Fruit fly (Drosophila melanogaster) whole organism, embryonic: ENCODE results near the gene Ns4.

ENCODE experiments used
- Abd-B ChIP-seq: fragments of 200-800 bp; sonication (Bioruptor generic); optimal IDR thresholded peaks from 2 replicates; lab custom pipeline; 2018; ENCODE audit warnings: missing biosample characterization, mild to moderate bottlenecking, missing genetic modification characterization, moderate library complexity
- Ada2b ChIP-seq: fragments of 200-800 bp; sonication (Bioruptor generic); IDR thresholded peaks from 2 replicates; pipeline ENCODE4 v1.3.6; 2022; ENCODE audit warnings: missing biosample characterization, missing genetic modification characterization
- Atf-2 ChIP-seq: fragments of 200-800 bp; sonication (Bioruptor generic); optimal IDR thresholded peaks from 2 replicates; lab custom pipeline; 2016; ENCODE audit warnings: missing biosample characterization, missing genetic modification characterization
- CG1024 ChIP-seq: fragments of 200-800 bp; sonication (Bioruptor generic); IDR thresholded peaks from 2 replicates; pipeline ENCODE4 v1.3.6; 2022; ENCODE audit warnings: missing biosample characterization, missing genetic modification characterization
- CG11247 ChIP-seq: fragments of 200-800 bp; sonication (Bioruptor generic); IDR thresholded peaks from 2 replicates; pipeline ENCODE4 v1.3.6; 2022; ENCODE audit warnings: missing biosample characterization, missing genetic modification characterization
- CG13296 ChIP-seq: fragments of 200-800 bp; sonication (Bioruptor generic); optimal IDR thresholded peaks from 3 replicates; lab custom pipeline; 2018; ENCODE audit warnings: missing biosample characterization, mild to moderate bottlenecking, missing genetic modification characterization
- CG13775 ChIP-seq: fragments of 200-800 bp; sonication (Bioruptor generic); optimal IDR thresholded peaks from 3 replicates; lab custom pipeline; 2017; ENCODE audit warnings: missing biosample characterization, mild to moderate bottlenecking, missing genetic modification characterization
- CG15601 ChIP-seq: fragments of 200-800 bp; sonication (Bioruptor generic); optimal IDR thresholded peaks from 3 replicates; lab custom pipeline; 2019; ENCODE audit warnings: missing biosample characterization, mild to moderate bottlenecking, missing genetic modification characterization, moderate library complexity
- CG17385 ChIP-seq: fragments of 200-800 bp; sonication (Bioruptor generic); optimal IDR thresholded peaks from 3 replicates; lab custom pipeline; 2018; ENCODE audit warnings: missing biosample characterization, mild to moderate bottlenecking, missing genetic modification characterization
- CG17802 ChIP-seq: fragments of 200-800 bp; sonication (Bioruptor generic); optimal IDR thresholded peaks from 2 replicates; lab custom pipeline; 2018; ENCODE audit warnings: missing biosample characterization, mild to moderate bottlenecking, missing genetic modification characterization, moderate library complexity
- CG18011 ChIP-seq: fragments of 200-800 bp; sonication (Bioruptor generic); optimal IDR thresholded peaks from 2 replicates; lab custom pipeline; 2017; ENCODE audit warnings: missing biosample characterization, missing genetic modification characterization, mild to moderate bottlenecking, moderate library complexity, missing genotype
- CG31441 ChIP-seq: fragments of 200-800 bp; sonication (Bioruptor generic); IDR thresholded peaks from 2 replicates; pipeline ENCODE4 v1.3.6; 2022; ENCODE audit warnings: missing biosample characterization, missing genetic modification characterization
- CG3281 ChIP-seq: fragments of 200-800 bp; sonication (Bioruptor generic); optimal IDR thresholded peaks from 3 replicates; lab custom pipeline; 2017; ENCODE audit warnings: missing biosample characterization, mild to moderate bottlenecking, missing genetic modification characterization
- CG4360 ChIP-seq: fragments of 200-800 bp; sonication (Bioruptor generic); IDR thresholded peaks from 2 replicates; pipeline ENCODE4 v1.3.6; 2022; ENCODE audit warnings: missing biosample characterization, missing genetic modification characterization
- CG43689 ChIP-seq: fragments of 200-800 bp; sonication (Bioruptor generic); IDR thresholded peaks from 2 replicates; pipeline ENCODE4 v1.3.6; 2022; ENCODE audit warnings: missing biosample characterization, missing genetic modification characterization
- CG5245 ChIP-seq: fragments of 200-800 bp; sonication (Bioruptor generic); optimal IDR thresholded peaks from 3 replicates; lab custom pipeline; 2016; ENCODE audit warnings: missing biosample characterization, missing genetic modification characterization
- CG7987 ChIP-seq: fragments of 200-800 bp; sonication (Bioruptor generic); optimal IDR thresholded peaks from 2 replicates; lab custom pipeline; 2018; ENCODE audit warnings: missing biosample characterization, mild to moderate bottlenecking, missing genetic modification characterization, moderate library complexity
- CG8359 ChIP-seq: fragments of 200-800 bp; sonication (Bioruptor generic); optimal IDR thresholded peaks from 2 replicates; lab custom pipeline; 2017; ENCODE audit warnings: missing biosample characterization, mild to moderate bottlenecking, missing genetic modification characterization, borderline replicate concordance
- CG8924 ChIP-seq: fragments of 200-800 bp; optimal IDR thresholded peaks from 3 replicates; lab custom pipeline; 2019; ENCODE audit warnings: missing biosample characterization, mild to moderate bottlenecking, missing genetic modification characterization, moderate library complexity
- CG8944 ChIP-seq: fragments of 200-800 bp; sonication (Bioruptor generic); optimal IDR thresholded peaks from 3 replicates; lab custom pipeline; 2016; ENCODE audit warnings: missing biosample characterization, missing genetic modification characterization
- CG9609 ChIP-seq: fragments of 200-800 bp; sonication (Bioruptor generic); optimal IDR thresholded peaks from 3 replicates; lab custom pipeline; 2016; ENCODE audit warnings: missing biosample characterization, missing genetic modification characterization
- CrebB ChIP-seq: fragments of 200-800 bp; sonication (Bioruptor generic); optimal IDR thresholded peaks from 3 replicates; lab custom pipeline; 2018; ENCODE audit warnings: missing biosample characterization, mild to moderate bottlenecking, missing genetic modification characterization
- Dad ChIP-seq: fragments of 200-800 bp; sonication (Bioruptor generic); optimal IDR thresholded peaks from 3 replicates; lab custom pipeline; 2016; ENCODE audit warnings: missing biosample characterization, missing genetic modification characterization
- ERR ChIP-seq: fragments of 200-800 bp; sonication (Bioruptor generic); optimal IDR thresholded peaks from 2 replicates; lab custom pipeline; 2016; ENCODE audit warnings: missing biosample characterization, missing genetic modification characterization
- Eip74EF ChIP-seq, 2 experiments: fragments of 200-800 bp in 1 of 2; fragments of >200 bp in 1 of 2; sonication (Bioruptor generic) in 1 of 2; optimal IDR thresholded peaks; 2 replicates each; lab custom pipeline; 2017 to 2019; ENCODE audit warnings: missing biosample characterization in 2 of 2, missing genetic modification characterization in 2 of 2, mild to moderate bottlenecking in 1 of 2, moderate library complexity in 1 of 2
- H15 ChIP-seq: fragments of 200-800 bp; sonication (Bioruptor generic); IDR thresholded peaks from 3 replicates; pipeline ENCODE4 v1.3.6; 2022; ENCODE audit warnings: missing biosample characterization, missing genetic modification characterization
- HLH54F ChIP-seq: fragments of 200-800 bp; sonication (Bioruptor generic); optimal IDR thresholded peaks from 3 replicates; lab custom pipeline; 2016; ENCODE audit warnings: missing biosample characterization, missing genetic modification characterization
- Hr3 ChIP-seq: fragments of 200-800 bp; sonication (Bioruptor generic); optimal IDR thresholded peaks from 3 replicates; lab custom pipeline; 2016; ENCODE audit warnings: missing biosample characterization, missing genetic modification characterization
- NK7.1 ChIP-seq: fragments of 200-800 bp; sonication (Bioruptor generic); optimal IDR thresholded peaks from 3 replicates; lab custom pipeline; 2016; ENCODE audit warnings: missing biosample characterization, missing genetic modification characterization
- Optix ChIP-seq: fragments of 200-800 bp; sonication (Bioruptor generic); IDR thresholded peaks from 3 replicates; pipeline ENCODE4 v1.3.6; 2022; ENCODE audit warnings: missing biosample characterization, missing genetic modification characterization
- PHDP ChIP-seq: fragments of 200-800 bp; sonication (Bioruptor generic); optimal IDR thresholded peaks from 3 replicates; lab custom pipeline; 2018; ENCODE audit warnings: missing biosample characterization, mild to moderate bottlenecking, missing genetic modification characterization, moderate library complexity
- YL-1 ChIP-seq: fragments of 200-800 bp; sonication (Bioruptor generic); optimal IDR thresholded peaks from 3 replicates; lab custom pipeline; 2017; ENCODE audit warnings: missing biosample characterization, mild to moderate bottlenecking, missing genetic modification characterization
- bigmax ChIP-seq: fragments of 200-800 bp; sonication (Bioruptor generic); optimal IDR thresholded peaks from 2 replicates; lab custom pipeline; 2018; ENCODE audit warnings: missing biosample characterization, mild to moderate bottlenecking, missing genetic modification characterization
- bsh ChIP-seq, 2 experiments: fragments of 200-800 bp; sonication (Bioruptor generic); optimal IDR thresholded peaks; 2 replicates each; lab custom pipeline; 2017 to 2018; ENCODE audit warnings: mild to moderate bottlenecking in 2 of 2, missing biosample characterization in 2 of 2, missing genetic modification characterization in 2 of 2, moderate library complexity in 1 of 2
- da ChIP-seq: fragments of 200-800 bp; sonication (Bioruptor generic); optimal IDR thresholded peaks from 2 replicates; lab custom pipeline; 2016; ENCODE audit warnings: missing biosample characterization, missing genetic modification characterization
- dimm ChIP-seq: fragments of 200-800 bp; sonication (Bioruptor generic); IDR thresholded peaks from 2 replicates; pipeline ENCODE4 v1.3.6; 2022; ENCODE audit warnings: missing biosample characterization, missing genetic modification characterization
- fd102C ChIP-seq: fragments of 200-800 bp; sonication (Bioruptor generic); optimal IDR thresholded peaks from 2 replicates; lab custom pipeline; 2018; ENCODE audit warnings: missing biosample characterization, mild to moderate bottlenecking, missing genetic modification characterization, moderate library complexity
- gem ChIP-seq: fragments of 200-800 bp; sonication (Bioruptor generic); optimal IDR thresholded peaks from 2 replicates; lab custom pipeline; 2019; ENCODE audit warnings: missing biosample characterization, mild to moderate bottlenecking, missing genetic modification characterization, moderate library complexity
- ham ChIP-seq: fragments of 200-800 bp; sonication (Bioruptor generic); IDR thresholded peaks from 2 replicates; pipeline ENCODE4 v1.3.6; 2022; ENCODE audit warnings: missing biosample characterization, missing genetic modification characterization
- hth ChIP-seq: fragments of >200 bp; optimal IDR thresholded peaks from 2 replicates; lab custom pipeline; 2017; ENCODE audit warnings: inconsistent platforms
- inv ChIP-seq: fragments of 200-800 bp; sonication (Bioruptor generic); IDR thresholded peaks from 2 replicates; pipeline ENCODE4 v1.3.6; 2022; ENCODE audit warnings: missing biosample characterization, missing genetic modification characterization; ENCODE audit not compliant: partially characterized antibody
- jumu ChIP-seq: fragments of 200-800 bp; sonication (Bioruptor generic); optimal IDR thresholded peaks from 3 replicates; lab custom pipeline; 2016; ENCODE audit warnings: missing biosample characterization, missing genetic modification characterization
- lov ChIP-seq, 2 experiments: fragments of 200-800 bp in 1 of 2; fragments of >200 bp in 1 of 2; sonication (Bioruptor generic) in 1 of 2; IDR thresholded peaks in 1 of 2; optimal IDR thresholded peaks in 1 of 2; 2 replicates in 1 of 2; 3 replicates in 1 of 2; pipeline versions ENCODE4 v1.3.6 to Lab custom; 2017 to 2022; ENCODE audit warnings: missing biosample characterization in 1 of 2, missing genetic modification characterization in 1 of 2
- odd ChIP-seq: fragments of 200-800 bp; sonication (Bioruptor generic); optimal IDR thresholded peaks from 2 replicates; lab custom pipeline; 2017; ENCODE audit warnings: missing biosample characterization, mild to moderate bottlenecking, missing genetic modification characterization
- pb ChIP-seq: fragments of 200-800 bp; sonication (Bioruptor generic); optimal IDR thresholded peaks from 3 replicates; lab custom pipeline; 2016; ENCODE audit warnings: missing biosample characterization, missing genetic modification characterization
- phol ChIP-seq: fragments of 200-800 bp; sonication (Bioruptor generic); optimal IDR thresholded peaks from 3 replicates; lab custom pipeline; 2018; ENCODE audit warnings: missing biosample characterization, mild to moderate bottlenecking, missing genetic modification characterization, moderate library complexity
- psq ChIP-seq: fragments of 200-800 bp; sonication (Bioruptor generic); optimal IDR thresholded peaks from 2 replicates; lab custom pipeline; 2017; ENCODE audit warnings: missing biosample characterization, missing genetic modification characterization
- ranshi ChIP-seq: fragments of 200-800 bp; sonication (Bioruptor generic); IDR thresholded peaks from 2 replicates; pipeline ENCODE4 v1.3.6; 2022; ENCODE audit warnings: missing biosample characterization, missing genetic modification characterization
- row ChIP-seq: fragments of 200-800 bp; sonication (Bioruptor generic); IDR thresholded peaks from 3 replicates; pipeline ENCODE4 v1.3.6; 2022; ENCODE audit warnings: missing biosample characterization, missing genetic modification characterization
- tap ChIP-seq: fragments of 200-800 bp; optimal IDR thresholded peaks from 3 replicates; lab custom pipeline; 2019; ENCODE audit warnings: missing biosample characterization, mild to moderate bottlenecking, missing genetic modification characterization, moderate library complexity
- tgo ChIP-seq: fragments of 200-800 bp; sonication (Bioruptor generic); IDR thresholded peaks from 3 replicates; pipeline ENCODE4 v1.3.6; 2022; ENCODE audit warnings: missing biosample characterization, missing genetic modification characterization

Ns4 gene

dm6 chr2L:20752160-20752559 is at the start of gene Ns4, which contains the start of gene Amacr (continued):
- no peak for TF ChIP-seq fd102C (GFP tag; lab: Kevin White, UChicago)
- TF ChIP-seq inv, result no peak
- peak; percentile 66 for TF ChIP-seq jumu (GFP tag; lab: Kevin White, UChicago)
- TF ChIP-seq Eip74EF (GFP tag; optimal IDR thresholded peaks at IDR 0.05; lab: Kevin White, UChicago), result no peak
- TF ChIP-seq bsh (GFP tag; optimal IDR thresholded peaks at IDR 0.05; lab: Kevin White, UChicago), result peak; percentile 54 to 56
- no peak for TF ChIP-seq Abd-B (GFP tag; lab: Kevin White, UChicago)
- TF ChIP-seq da, result peak; percentile 8
- peak; percentile 89 for TF ChIP-seq row (GFP tag; lab: Robert Waterston, UW)
- TF ChIP-seq Hr3 (GFP tag; lab: Kevin White, UChicago), result peak; percentile 44
- TF ChIP-seq Ada2b, result peak; percentile 21; the same call in 1 of the 2 replicates
- TF ChIP-seq HLH54F, result peak; percentile 75
- TF ChIP-seq CG8924, result no peak
- no peak for TF ChIP-seq CG17802 (tag; lab: Kevin White, UChicago)
- TF ChIP-seq YL-1, result peak; percentile 58
- peak; percentile 60 for TF ChIP-seq CG13775 (GFP tag; lab: Kevin White, UChicago)
- peak; percentile 26 for TF ChIP-seq NK7.1 (GFP tag; lab: Kevin White, UChicago)
- peak; percentile 75 for TF ChIP-seq CG17385 (GFP tag; lab: Kevin White, UChicago)
- no peak for TF ChIP-seq lov (optimal IDR thresholded peaks at IDR 0.05; lab: Kevin White, UChicago)
- TF ChIP-seq lov (GFP tag; IDR thresholded peaks at IDR 0.05; lab: Robert Waterston, UW), result no peak
- peak; percentile 49 for TF ChIP-seq pb (GFP tag; lab: Kevin White, UChicago)
- TF ChIP-seq ranshi (GFP tag; lab: Robert Waterston, UW), result peak; percentile 39; the same call in 1 of the 2 replicates
- no peak for TF ChIP-seq CG15601 (tag; lab: Kevin White, UChicago)
- no peak for TF ChIP-seq ham
- TF ChIP-seq hth (lab: Kevin White, UChicago), result no peak
- no peak for TF ChIP-seq dimm (GFP tag; lab: Robert Waterston, UW)
- no peak for TF ChIP-seq CG3281
- peak; percentile 28 for TF ChIP-seq odd (GFP tag; lab: Kevin White, UChicago)
- TF ChIP-seq CG11247 (GFP tag; lab: Robert Waterston, UW), result no peak
- TF ChIP-seq CG7987 (GFP tag; lab: Kevin White, UChicago), result no peak
- peak; percentile 28 for TF ChIP-seq CrebB
- peak; percentile 50 for TF ChIP-seq tgo
- peak; percentile 28 for TF ChIP-seq CG8944 (GFP tag; lab: Kevin White, UChicago)
- TF ChIP-seq psq (GFP tag; lab: Kevin White, UChicago), result no peak
- no peak for TF ChIP-seq CG43689
- no peak for TF ChIP-seq H15 (GFP tag; lab: Robert Waterston, UW)
- TF ChIP-seq CG18011 (GFP tag; lab: Kevin White, UChicago), result peak; percentile 40
- TF ChIP-seq phol (tag; lab: Kevin White, UChicago), result peak; percentile 44
- TF ChIP-seq Optix, result 0 out of 3 replicates have a peak, but pooled peaks have one; percentile 29
- TF ChIP-seq bigmax (GFP tag; lab: Kevin White, UChicago), result no peak
- peak; percentile 25 for TF ChIP-seq Dad (GFP tag; lab: Kevin White, UChicago)
- no peak for TF ChIP-seq CG8359 (GFP tag; lab: Kevin White, UChicago)
- TF ChIP-seq CG5245, result peak; percentile 11
- TF ChIP-seq CG9609 (GFP tag; lab: Kevin White, UChicago), result peak; percentile 34
- no peak for TF ChIP-seq tap (tag; lab: Kevin White, UChicago)
- TF ChIP-seq CG31441 (GFP tag; lab: Robert Waterston, UW), result no peak
- TF ChIP-seq ERR (GFP tag; lab: Kevin White, UChicago), result peak; percentile 49
- peak; percentile 42 for TF ChIP-seq Atf-2 (GFP tag; lab: Kevin White, UChicago)
- TF ChIP-seq PHDP, result no peak
- no peak for TF ChIP-seq gem (tag; lab: Kevin White, UChicago)
- TF ChIP-seq CG4360, result no peak
- TF ChIP-seq CG1024, result no peak
- TF ChIP-seq CG13296 (GFP tag; lab: Kevin White, UChicago), result no peak
